Fruit fly (Drosophila melanogaster): ENCODE results near the gene CG7884.

CG7884 gene

DNA sequence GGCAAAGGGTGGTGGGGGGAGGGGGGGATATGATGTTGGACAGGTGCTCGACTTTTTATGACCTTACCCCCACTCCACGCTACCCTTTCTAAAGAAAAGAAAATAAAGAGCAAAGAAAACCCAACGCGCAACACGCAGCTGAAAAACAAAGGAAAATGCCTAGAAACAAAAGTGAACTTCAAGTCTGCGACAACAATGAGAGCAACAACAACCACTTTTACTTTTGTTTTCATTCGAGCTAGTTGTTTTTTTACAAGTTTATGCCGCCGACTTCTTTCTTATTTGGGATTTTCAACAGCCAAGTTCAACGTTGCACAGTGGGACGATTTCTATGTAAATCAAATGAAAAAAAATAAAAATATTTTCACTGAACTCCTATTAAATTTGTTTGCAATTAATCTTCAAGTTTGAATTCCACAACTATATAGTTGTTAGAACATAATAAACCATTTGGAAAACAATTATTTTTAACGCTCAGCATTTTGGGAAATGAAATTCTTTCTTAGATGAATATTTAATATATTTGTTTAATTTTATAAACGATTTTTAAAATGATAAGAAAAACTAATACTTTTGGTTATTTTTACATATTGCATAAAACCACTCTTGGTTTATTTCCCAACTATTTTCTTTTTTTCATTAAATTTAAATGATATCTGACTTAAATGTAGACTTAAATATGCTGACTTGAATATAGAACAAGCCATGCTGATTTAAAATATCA lies 4.3 kb downstream of the CG7884 start (continued):
- TF ChIP-seq Hr78 (GFP tag; optimal IDR thresholded peaks at IDR 0.05) (peak in 1 of 2 experiments; percentile 7), Oli (tag; optimal IDR thresholded peaks at IDR 0.05) (peak; percentile 56), CG16815 (GFP tag; optimal IDR thresholded peaks at IDR 0.05) (peak; percentile 24), CG4820 (GFP tag; optimal IDR thresholded peaks at IDR 0.05) (peak; percentile 3), slou (GFP tag; optimal IDR thresholded peaks at IDR 0.05) (no peak), CTCF (GFP tag; optimal IDR thresholded peaks at IDR 0.05) (peak; percentile 3), Stat92E (GFP tag; optimal IDR thresholded peaks at IDR 0.05) (no peak), CG18262 (tag; optimal IDR thresholded peaks at IDR 0.05) (peak; percentile 80), Ptx1 (GFP tag; IDR thresholded peaks at IDR 0.05) (no peak), CG6765 (GFP tag; optimal IDR thresholded peaks at IDR 0.05) (peak; percentile 5), ewg (GFP tag; optimal IDR thresholded peaks at IDR 0.05) (peak; percentile 14), Dp (GFP tag; optimal IDR thresholded peaks at IDR 0.05) (no peak), CG17361 (GFP tag; IDR thresholded peaks at IDR 0.05) (peak; percentile 89), dmrt99B (tag; optimal IDR thresholded peaks at IDR 0.05) (peak; percentile 70), CG18619 (GFP tag; optimal IDR thresholded peaks at IDR 0.05) (peak; percentile 51), CG2712 (tag; optimal IDR thresholded peaks at IDR 0.05) (peak; percentile 67), Lim3 (GFP tag; IDR thresholded peaks at IDR 0.05) (no peak), dmrt11E (tag; optimal IDR thresholded peaks at IDR 0.05) (peak; percentile 52), BtbVII (GFP tag; optimal IDR thresholded peaks at IDR 0.05) (peak; percentile 3), cwo (GFP tag; optimal IDR thresholded peaks at IDR 0.05) (peak; percentile 28), CG8089 (GFP tag; optimal IDR thresholded peaks at IDR 0.05) (no peak), CG9817 (tag; optimal IDR thresholded peaks at IDR 0.05) (no peak), Ssrp (tag; optimal IDR thresholded peaks at IDR 0.05) (peak; percentile 52), HLH4C (GFP tag; IDR thresholded peaks at IDR 0.05; ENCODE audit: partially characterized antibody) (no peak), CG15514 (GFP tag; optimal IDR thresholded peaks at IDR 0.05) (no peak), salm (tag; optimal IDR thresholded peaks at IDR 0.05) (no peak), lola (GFP tag; optimal IDR thresholded peaks at IDR 0.05) (peak in 1 of 3 experiments; percentile 61), ken (GFP tag; IDR thresholded peaks at IDR 0.05) (no peak), dpn (GFP tag; optimal IDR thresholded peaks at IDR 0.05) (peak in 1 of 2 experiments; percentile 22), cas (GFP tag; IDR thresholded peaks at IDR 0.05) (no peak), CG10147 (GFP tag; optimal IDR thresholded peaks at IDR 0.05) (peak; percentile 22), HLH3B (GFP tag; IDR thresholded peaks at IDR 0.05) (no peak), Hr3 (GFP tag; optimal IDR thresholded peaks at IDR 0.05) (peak; percentile 37)

- TF ChIP-seq sr (GFP tag; IDR thresholded peaks at IDR 0.05) (0 out of 3 replicates have a peak, but pooled peaks have one; percentile 43), pan (optimal IDR thresholded peaks at IDR 0.05) (no peak), pan (GFP tag; optimal IDR thresholded peaks at IDR 0.05 in 1 of 2, IDR thresholded peaks at IDR 0.05 in 1 of 2) (peak in 1 of 2 experiments; percentile 20), CG9932 (GFP tag; IDR thresholded peaks at IDR 0.05) (0 out of 2 replicates have a peak, but pooled peaks have one; percentile 8), CG6175 (GFP tag; IDR thresholded peaks at IDR 0.05) (peak; percentile 62; the same call in 1 of the 3 replicates), nom (GFP tag; optimal IDR thresholded peaks at IDR 0.05) (peak; percentile 26), Med (GFP tag) (peak; percentile 55), ap (GFP tag; IDR thresholded peaks at IDR 0.05) (no peak), CG32532 (GFP tag; IDR thresholded peaks at IDR 0.05) (0 out of 2 replicates have a peak, but pooled peaks have one; percentile 13), chinmo (GFP tag; IDR thresholded peaks at IDR 0.05; ENCODE audit: partially characterized antibody) (0 out of 4 replicates have a peak, but pooled peaks have one; percentile 17), CG17361 (GFP tag; IDR thresholded peaks at IDR 0.05) (peak; percentile 26; the same call in 2 of the 3 replicates), crol (GFP tag; IDR thresholded peaks at IDR 0.05) (peak; percentile 83), CG8924 (tag; optimal IDR thresholded peaks at IDR 0.05) (peak; percentile 20), CG12769 (tag; optimal IDR thresholded peaks at IDR 0.05) (peak; percentile 55), Dfd (GFP tag; optimal IDR thresholded peaks at IDR 0.05) (no peak), rib (GFP tag; IDR thresholded peaks at IDR 0.05) (peak; percentile 32; the same call in 1 of the 2 replicates), Abd-B (GFP tag; optimal IDR thresholded peaks at IDR 0.05) (no peak), CG13287 (GFP tag; IDR thresholded peaks at IDR 0.05; ENCODE audit: partially characterized antibody) (no peak)
Measured at dm6 chrX:19225304-19225640, 4.8 kb downstream of the CG7884 start.

All from whole organism, embryonic.